Worm (Caenorhabditis elegans) whole organism, late embryonic: Measurements from ENCODE around the gene sqst-1.

ENCODE experiments used
- C38D4.7 ChIP-seq: fragments of 200-800 bp; sonication (Bioruptor generic); optimal IDR thresholded peaks from 2 replicates; lab custom pipeline; 2018; ENCODE audit warnings: mild to moderate bottlenecking, missing genetic modification characterization, moderate library complexity, missing compliant biosample characterization
- Y22D7AL.16 ChIP-seq: sonication (generic microtip); optimal IDR thresholded peaks from 2 replicates; lab custom pipeline; 2016; ENCODE audit warnings: missing genetic modification characterization, missing compliant biosample characterization
- ama-1 ChIP-seq: fragments of 150-350 bp; optimal IDR thresholded peaks from 2 replicates; lab custom pipeline; 2014
- ceh-14 ChIP-seq: sonication (generic microtip); optimal IDR thresholded peaks from 2 replicates; lab custom pipeline; 2016; ENCODE audit warnings: missing genotype, missing genetic modification characterization, missing compliant biosample characterization
- che-1 ChIP-seq: sonication (generic microtip); optimal IDR thresholded peaks from 2 replicates; lab custom pipeline; 2016; ENCODE audit warnings: mild to moderate bottlenecking, missing genetic modification characterization, missing compliant biosample characterization
- hlh-8 ChIP-seq: sonication (generic microtip); optimal IDR thresholded peaks from 2 replicates; lab custom pipeline; 2016; ENCODE audit warnings: missing genotype, missing genetic modification characterization, missing compliant biosample characterization
- nhr-11 ChIP-seq: fragments of 150-350 bp; optimal IDR thresholded peaks from 2 replicates; lab custom pipeline; 2014; ENCODE audit warnings: missing biosample characterization, missing genetic modification characterization
- pha-4 ChIP-seq: fragments of 150-350 bp; optimal IDR thresholded peaks from 2 replicates; lab custom pipeline; 2018; ENCODE audit warnings: missing biosample characterization, missing genetic modification reagents, missing genetic modification characterization
- pqm-1 ChIP-seq: sonication (generic microtip); optimal IDR thresholded peaks from 2 replicates; lab custom pipeline; 2016; ENCODE audit warnings: missing genetic modification characterization, missing compliant biosample characterization
- tbx-2 ChIP-seq: sonication (generic microtip); optimal IDR thresholded peaks from 2 replicates; lab custom pipeline; 2016; ENCODE audit warnings: missing genetic modification characterization, missing compliant biosample characterization
- unc-55 ChIP-seq: sonication (generic microtip); optimal IDR thresholded peaks from 2 replicates; lab custom pipeline; 2017; ENCODE audit warnings: missing biosample characterization, missing genetic modification reagents, missing genetic modification characterization
- unc-86 ChIP-seq: sonication (generic microtip); optimal IDR thresholded peaks from 2 replicates; lab custom pipeline; 2016; ENCODE audit warnings: missing genetic modification characterization, missing compliant biosample characterization

ce11 chrIV:12056603-12057002, 22.5 kb downstream of the sqst-1 start, which contains the start of gene K08E4.2:
- TF ChIP-seq unc-55 (GFP tag; lab: Kevin White, UChicago), result no peak
- TF ChIP-seq nhr-11, result no peak
- TF ChIP-seq pha-4 (tag; lab: Kevin White, UChicago), result no peak
- no peak for TF ChIP-seq ama-1 (lab: Kevin White, UChicago)
- TF ChIP-seq ceh-14 (tag; lab: Kevin White, UChicago), result no peak
- TF ChIP-seq hlh-8 (tag; lab: Kevin White, UChicago), result no peak
- TF ChIP-seq che-1 (tag; lab: Kevin White, UChicago), result no peak
- TF ChIP-seq unc-86 (tag; lab: Kevin White, UChicago), result no peak
- no peak for TF ChIP-seq tbx-2 (tag; lab: Kevin White, UChicago)
- no peak for TF ChIP-seq pqm-1 (tag; lab: Kevin White, UChicago)
- TF ChIP-seq C38D4.7 (GFP tag; lab: Kevin White, UChicago), result no peak
- no peak for TF ChIP-seq Y22D7AL.16 (tag; lab: Kevin White, UChicago)
